Worm (Caenorhabditis elegans) whole organism, L3 larva: ENCODE results near the gene B0252.11.

Experiments
- ZK546.5 ChIP-seq: sonication (generic microtip); optimal IDR thresholded peaks from 2 replicates; lab custom pipeline; 2017; ENCODE audit warnings: missing biosample characterization, missing genetic modification characterization
- ama-1 ChIP-seq: fragments of 150-350 bp; optimal IDR thresholded peaks from 2 replicates; lab custom pipeline; 2018
- fos-1 ChIP-seq: fragments of 150-350 bp; optimal IDR thresholded peaks from 2 replicates; lab custom pipeline; 2014; ENCODE audit warnings: missing biosample characterization, missing genetic modification characterization
- lin-39 ChIP-seq: fragments of 150-350 bp; optimal IDR thresholded peaks from 2 replicates; lab custom pipeline; 2018; ENCODE audit warnings: missing biosample characterization, missing genetic modification reagents, missing genetic modification characterization
- nhr-28 ChIP-seq: fragments of 150-350 bp; optimal IDR thresholded peaks from 2 replicates; lab custom pipeline; 2014; ENCODE audit warnings: missing biosample characterization, missing genetic modification characterization
- unc-39 ChIP-seq: sonication (generic microtip); optimal IDR thresholded peaks from 4 replicates; lab custom pipeline; 2017; ENCODE audit warnings: missing biosample characterization, missing genetic modification characterization

- TF ChIP-seq fos-1 (tag; lab: Kevin White, UChicago) (no peak), ZK546.5 (no peak), lin-39 (tag; lab: Kevin White, UChicago) (no peak), ama-1 (lab: Kevin White, UChicago) (no peak), nhr-28 (tag; lab: Kevin White, UChicago) (no peak), unc-39 (no peak)
Observed at ce11 chrII:6887319-6888005, 30.1 kb downstream of the B0252.11 start, which contains the start of gene pmp-2.
